Fruit fly (Drosophila melanogaster) whole organism, embryonic: ENCODE measurements around the gene CG7139.

Experiments used
- ATbp ChIP-seq: fragments of 200-800 bp; sonication (Bioruptor generic); optimal IDR thresholded peaks from 2 replicates; lab custom pipeline; 2017; ENCODE audit warnings: missing biosample characterization, mild to moderate bottlenecking, missing genetic modification characterization, missing genetic modification reagents
- Asciz ChIP-seq: fragments of 200-800 bp; sonication (Bioruptor generic); optimal IDR thresholded peaks from 2 replicates; lab custom pipeline; 2017; ENCODE audit warnings: missing biosample characterization, mild to moderate bottlenecking, missing genetic modification characterization, missing genetic modification reagents
- Bteb2 ChIP-seq: fragments of 200-800 bp; sonication (Bioruptor generic); optimal IDR thresholded peaks from 2 replicates; lab custom pipeline; 2016; ENCODE audit warnings: missing biosample characterization, missing genetic modification characterization
- CG10321 ChIP-seq: fragments of 200-800 bp; sonication (Bioruptor generic); IDR thresholded peaks from 2 replicates; pipeline ENCODE4 v1.3.6; 2022; ENCODE audit warnings: missing biosample characterization, missing genetic modification characterization
- CG11093 ChIP-seq: fragments of 200-800 bp; sonication (Bioruptor generic); IDR thresholded peaks from 3 replicates; pipeline ENCODE4 v1.3.6; 2022; ENCODE audit warnings: missing biosample characterization, missing genetic modification characterization
- CG13123 ChIP-seq: fragments of 200-800 bp; sonication (Bioruptor generic); optimal IDR thresholded peaks from 2 replicates; lab custom pipeline; 2016; ENCODE audit warnings: missing biosample characterization, missing genetic modification characterization
- CG13624 ChIP-seq: fragments of 200-800 bp; sonication (Bioruptor generic); optimal IDR thresholded peaks from 2 replicates; lab custom pipeline; 2016; ENCODE audit warnings: missing biosample characterization, missing genetic modification characterization
- CG14667 ChIP-seq: fragments of 200-800 bp; sonication (Bioruptor generic); IDR thresholded peaks from 2 replicates; pipeline ENCODE4 v1.3.6; 2022; ENCODE audit warnings: missing biosample characterization, missing genetic modification characterization
- CG15601 ChIP-seq: fragments of 200-800 bp; sonication (Bioruptor generic); optimal IDR thresholded peaks from 3 replicates; lab custom pipeline; 2019; ENCODE audit warnings: missing biosample characterization, mild to moderate bottlenecking, missing genetic modification characterization, moderate library complexity
- CG1792 ChIP-seq: fragments of 200-800 bp; sonication (Bioruptor generic); optimal IDR thresholded peaks from 2 replicates; lab custom pipeline; 2016; ENCODE audit warnings: missing biosample characterization, missing genetic modification characterization
- CG2678 ChIP-seq: fragments of 200-800 bp; sonication (Bioruptor generic); optimal IDR thresholded peaks from 3 replicates; lab custom pipeline; 2019; ENCODE audit warnings: missing biosample characterization, mild to moderate bottlenecking, missing genetic modification characterization, moderate library complexity
- CG30431 ChIP-seq: fragments of 200-800 bp; sonication (Bioruptor generic); optimal IDR thresholded peaks from 2 replicates; lab custom pipeline; 2017; ENCODE audit warnings: missing biosample characterization, missing genetic modification characterization
- CG32772 ChIP-seq: fragments of 200-800 bp; sonication (Bioruptor generic); IDR thresholded peaks from 2 replicates; pipeline ENCODE4 v1.3.6; 2022; ENCODE audit warnings: missing biosample characterization, missing genetic modification characterization
- CG3407 ChIP-seq: fragments of 200-800 bp; sonication (Bioruptor generic); optimal IDR thresholded peaks from 2 replicates; lab custom pipeline; 2018; ENCODE audit warnings: missing biosample characterization, mild to moderate bottlenecking, missing genetic modification characterization
- CG4854 ChIP-seq: fragments of 200-800 bp; sonication (Bioruptor generic); optimal IDR thresholded peaks from 2 replicates; lab custom pipeline; 2016; ENCODE audit warnings: missing biosample characterization, missing genetic modification characterization, inconsistent platforms
- CG5953 ChIP-seq: fragments of 200-800 bp; sonication (Bioruptor generic); IDR thresholded peaks from 2 replicates; pipeline ENCODE4 v1.3.6; 2022; ENCODE audit warnings: missing biosample characterization, missing genetic modification characterization
- CG6854 ChIP-seq: fragments of 200-800 bp; sonication (Bioruptor generic); optimal IDR thresholded peaks from 3 replicates; lab custom pipeline; 2017; ENCODE audit warnings: missing biosample characterization, mild to moderate bottlenecking, missing genetic modification characterization
- CG7745 ChIP-seq: fragments of 200-800 bp; sonication (Bioruptor generic); optimal IDR thresholded peaks from 2 replicates; lab custom pipeline; 2018; ENCODE audit warnings: missing biosample characterization, mild to moderate bottlenecking, missing genetic modification characterization, moderate library complexity
- CG8089 ChIP-seq: fragments of 200-800 bp; sonication (Bioruptor generic); optimal IDR thresholded peaks from 3 replicates; lab custom pipeline; 2016; ENCODE audit warnings: missing biosample characterization, missing genetic modification characterization
- CG8290 ChIP-seq, 3 experiments: fragments of 200-800 bp; sonication (Bioruptor generic); optimal IDR thresholded peaks; 2 replicates each; lab custom pipeline; 2016 to 2019; ENCODE audit warnings: missing biosample characterization in 3 of 3, missing genetic modification characterization in 3 of 3, mild to moderate bottlenecking in 2 of 3, moderate library complexity in 1 of 3
- CG9609 ChIP-seq: fragments of 200-800 bp; sonication (Bioruptor generic); optimal IDR thresholded peaks from 3 replicates; lab custom pipeline; 2016; ENCODE audit warnings: missing biosample characterization, missing genetic modification characterization
- Doc2 ChIP-seq: fragments of 200-800 bp; sonication (Bioruptor generic); IDR thresholded peaks from 2 replicates; pipeline ENCODE4 v1.3.6; 2022; ENCODE audit warnings: missing biosample characterization, missing genetic modification characterization
- Doc3 ChIP-seq: fragments of 200-800 bp; sonication (Bioruptor generic); IDR thresholded peaks from 3 replicates; pipeline ENCODE4 v1.3.6; 2022; ENCODE audit warnings: missing biosample characterization, missing genetic modification characterization; ENCODE audit not compliant: partially characterized antibody
- Fer2 ChIP-seq: fragments of 200-800 bp; sonication (Bioruptor generic); optimal IDR thresholded peaks from 2 replicates; lab custom pipeline; 2018; ENCODE audit warnings: missing biosample characterization, mild to moderate bottlenecking, missing genetic modification characterization, moderate library complexity
- HHEX ChIP-seq: fragments of 200-800 bp; sonication (Bioruptor generic); optimal IDR thresholded peaks from 3 replicates; lab custom pipeline; 2017; ENCODE audit warnings: missing biosample characterization, mild to moderate bottlenecking, missing genetic modification characterization, missing genetic modification reagents
- HLH3B ChIP-seq: fragments of 200-800 bp; sonication (Bioruptor generic); IDR thresholded peaks from 2 replicates; pipeline ENCODE4 v1.3.6; 2022; ENCODE audit warnings: missing biosample characterization, missing genetic modification characterization
- Mad ChIP-seq: fragments of 200-800 bp; sonication (Bioruptor generic); optimal IDR thresholded peaks from 2 replicates; lab custom pipeline; 2016; ENCODE audit warnings: missing biosample characterization, missing genetic modification characterization
- Med ChIP-seq: fragments of 200-800 bp; sonication (Bioruptor generic); peaks from one replicate; lab custom pipeline; 2016; ENCODE audit warnings: missing biosample characterization, missing genetic modification characterization, mild to moderate bottlenecking, inconsistent platforms, moderate library complexity
- NC2α ChIP-seq: fragments of 200-800 bp; sonication (Bioruptor generic); optimal IDR thresholded peaks from 2 replicates; lab custom pipeline; 2016; ENCODE audit warnings: missing biosample characterization, missing genetic modification characterization
- Neu2 ChIP-seq: fragments of 200-800 bp; sonication (Bioruptor generic); optimal IDR thresholded peaks from 3 replicates; lab custom pipeline; 2016; ENCODE audit warnings: missing biosample characterization, missing genetic modification characterization, borderline replicate concordance
- Ravus ChIP-seq: fragments of 200-800 bp; sonication (Bioruptor generic); IDR thresholded peaks from 2 replicates; pipeline ENCODE4 v1.3.6; 2022; ENCODE audit warnings: missing biosample characterization, missing genetic modification characterization
- Rfx ChIP-seq: fragments of 200-800 bp; sonication (Bioruptor generic); IDR thresholded peaks from 2 replicates; pipeline ENCODE4 v1.3.6; 2022; ENCODE audit warnings: missing biosample characterization, missing genetic modification characterization
- Scr ChIP-seq: fragments of 200-800 bp; sonication (Bioruptor generic); IDR thresholded peaks from 2 replicates; pipeline ENCODE4 v1.3.6; 2022; ENCODE audit warnings: missing biosample characterization, missing genetic modification characterization; ENCODE audit not compliant: partially characterized antibody
- Six4 ChIP-seq: fragments of 200-800 bp; sonication (Bioruptor generic); optimal IDR thresholded peaks from 2 replicates; lab custom pipeline; 2016; ENCODE audit warnings: missing biosample characterization, missing genetic modification characterization
- al ChIP-seq: fragments of 200-800 bp; sonication (Bioruptor generic); IDR thresholded peaks from 2 replicates; pipeline ENCODE4 v1.3.6; 2022; ENCODE audit warnings: missing biosample characterization, missing genetic modification characterization
- ap ChIP-seq: fragments of 200-800 bp; sonication (Bioruptor generic); IDR thresholded peaks from 2 replicates; pipeline ENCODE4 v1.3.6; 2022; ENCODE audit warnings: missing biosample characterization, missing genetic modification characterization
- az2 ChIP-seq: fragments of 200-800 bp; sonication (Bioruptor generic); optimal IDR thresholded peaks from 3 replicates; lab custom pipeline; 2016; ENCODE audit warnings: missing biosample characterization, missing genetic modification characterization
- chif ChIP-seq, 2 experiments: fragments of 200-800 bp; sonication (Bioruptor generic); optimal IDR thresholded peaks; 3 replicates each; lab custom pipeline; 2016; ENCODE audit warnings: missing biosample characterization in 2 of 2, missing genetic modification characterization in 2 of 2
- ewg ChIP-seq: fragments of 200-800 bp; sonication (Bioruptor generic); optimal IDR thresholded peaks from 3 replicates; lab custom pipeline; 2017; ENCODE audit warnings: mild to moderate bottlenecking, missing biosample characterization, missing genetic modification reagents, missing genetic modification characterization
- fd3F ChIP-seq: fragments of 200-800 bp; sonication (Bioruptor generic); optimal IDR thresholded peaks from 2 replicates; lab custom pipeline; 2018; ENCODE audit warnings: missing biosample characterization, mild to moderate bottlenecking, missing genetic modification characterization, moderate library complexity
- nerfin-2 ChIP-seq: fragments of 200-800 bp; sonication (Bioruptor generic); IDR thresholded peaks from 2 replicates; pipeline ENCODE4 v1.3.6; 2022; ENCODE audit warnings: missing biosample characterization, missing genetic modification characterization; ENCODE audit not compliant: partially characterized antibody
- salm ChIP-seq: fragments of 200-800 bp; sonication (Bioruptor generic); optimal IDR thresholded peaks from 2 replicates; lab custom pipeline; 2018; ENCODE audit warnings: missing biosample characterization, mild to moderate bottlenecking, missing genetic modification characterization
- shn ChIP-seq: fragments of 200-800 bp; sonication (Bioruptor generic); optimal IDR thresholded peaks from 3 replicates; lab custom pipeline; 2016; ENCODE audit warnings: missing biosample characterization, missing genetic modification characterization
- stwl ChIP-seq: fragments of 200-800 bp; sonication (Bioruptor generic); optimal IDR thresholded peaks from 3 replicates; lab custom pipeline; 2018; ENCODE audit warnings: missing biosample characterization, mild to moderate bottlenecking, missing genetic modification characterization, moderate library complexity
- wor ChIP-seq: fragments of 200-800 bp; sonication (Bioruptor generic); IDR thresholded peaks from 2 replicates; pipeline ENCODE4 v1.3.6; 2022; ENCODE audit warnings: missing biosample characterization, missing genetic modification characterization

The CG7139 gene

dm6 chr3L:22065694-22066093, 6.0 kb downstream of the CG7139 start, which contains the start of gene CG14561 (continued):
- TF ChIP-seq Scr (peak; percentile 93), salm (tag; lab: Kevin White, UChicago) (no peak), CG30431 (no peak), Ravus (GFP tag; lab: Robert Waterston, UW) (no peak), CG7745 (tag; lab: Kevin White, UChicago) (no peak), wor (GFP tag; lab: Robert Waterston, UW) (no peak), CG13123 (GFP tag; lab: Kevin White, UChicago) (no peak), CG14667 (GFP tag; lab: Robert Waterston, UW) (no peak), NC2α (GFP tag; lab: Kevin White, UChicago) (no peak), Fer2 (tag; lab: Kevin White, UChicago) (no peak), az2 (GFP tag; lab: Kevin White, UChicago) (no peak), fd3F (GFP tag; lab: Kevin White, UChicago) (no peak), Six4 (no peak), Doc3 (GFP tag; lab: Robert Waterston, UW) (peak; percentile 88), Doc2 (GFP tag; lab: Robert Waterston, UW) (no peak), CG10321 (GFP tag; lab: Robert Waterston, UW) (no peak), nerfin-2 (GFP tag; lab: Robert Waterston, UW) (peak; percentile 88), CG15601 (no peak), Neu2 (GFP tag; lab: Kevin White, UChicago) (no peak), al (GFP tag; lab: Robert Waterston, UW) (no peak), ap (GFP tag; lab: Robert Waterston, UW) (no peak), HLH3B (GFP tag; lab: Robert Waterston, UW) (no peak)

DNA sequence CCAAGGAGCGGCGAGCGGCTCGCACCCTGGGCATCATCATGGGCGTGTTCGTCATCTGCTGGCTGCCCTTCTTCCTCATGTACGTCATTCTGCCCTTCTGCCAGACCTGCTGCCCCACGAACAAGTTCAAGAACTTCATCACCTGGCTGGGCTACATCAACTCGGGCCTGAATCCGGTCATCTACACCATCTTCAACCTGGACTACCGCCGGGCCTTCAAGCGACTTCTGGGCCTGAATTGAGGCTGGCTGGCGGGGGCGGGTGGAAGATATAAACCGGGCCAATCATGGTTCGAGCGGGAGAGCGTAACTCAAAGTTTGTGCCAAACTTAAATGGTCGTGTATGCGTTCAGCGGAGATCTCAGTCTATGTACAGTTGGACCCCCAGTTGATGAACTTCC, 7.8 kb downstream of the CG7139 start:
- TF ChIP-seq Med (GFP tag; lab: Kevin White, UChicago) (peak; percentile 67), CG5953 (GFP tag; lab: Robert Waterston, UW) (no peak)

DNA sequence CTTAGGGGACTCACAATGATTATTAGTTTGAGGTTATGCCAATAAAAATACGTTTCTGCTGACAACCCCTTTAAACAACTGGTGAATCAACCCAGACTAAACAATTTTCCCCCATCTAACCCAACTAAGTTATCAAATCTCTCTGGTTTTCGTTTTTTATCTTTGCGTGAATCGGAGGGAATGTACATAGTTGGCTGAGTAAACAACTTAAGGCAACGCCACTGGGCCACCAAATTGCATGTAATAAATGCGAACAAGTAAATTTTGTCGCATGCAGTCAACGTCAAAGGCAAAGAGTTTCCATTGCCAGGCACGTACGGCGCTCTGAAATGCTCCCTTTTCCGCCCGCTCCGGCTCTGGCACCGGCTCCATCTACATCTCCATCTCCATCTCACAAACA, 18.3 kb downstream of the CG7139 start:
- peak; percentile 34 for TF ChIP-seq Asciz
- no peak for TF ChIP-seq CG9609 (GFP tag; lab: Kevin White, UChicago)
- peak; percentile 26 for TF ChIP-seq CG2678 (tag; lab: Kevin White, UChicago)
- TF ChIP-seq Mad (GFP tag; lab: Kevin White, UChicago), result no peak
- TF ChIP-seq Rfx (GFP tag; lab: Robert Waterston, UW), result no peak
- no peak for TF ChIP-seq CG11093 (GFP tag; lab: Robert Waterston, UW)
- no peak for TF ChIP-seq CG1792 (GFP tag; lab: Kevin White, UChicago)
- no peak for TF ChIP-seq CG8290 (GFP tag; optimal IDR thresholded peaks at IDR 0.05; lab: Kevin White, UChicago)
- TF ChIP-seq CG8290 (tag; optimal IDR thresholded peaks at IDR 0.05; lab: Kevin White, UChicago), result no peak
- no peak for TF ChIP-seq stwl (tag; lab: Kevin White, UChicago)
- no peak for TF ChIP-seq Bteb2 (GFP tag; lab: Kevin White, UChicago)
- no peak for TF ChIP-seq ewg (GFP tag; lab: Kevin White, UChicago)
- TF ChIP-seq CG4854 (GFP tag; lab: Kevin White, UChicago), result no peak
- TF ChIP-seq shn (GFP tag; lab: Kevin White, UChicago), result no peak
- TF ChIP-seq Med (GFP tag; lab: Kevin White, UChicago), result peak; percentile 44
- peak; percentile 63 for TF ChIP-seq ATbp (GFP tag; lab: Kevin White, UChicago)
- no peak for TF ChIP-seq CG8089 (GFP tag; lab: Kevin White, UChicago)
- no peak for TF ChIP-seq CG6854 (GFP tag; lab: Kevin White, UChicago)
- TF ChIP-seq chif (GFP tag; optimal IDR thresholded peaks at IDR 0.05; lab: Kevin White, UChicago), result no peak
- TF ChIP-seq CG13624 (GFP tag; lab: Kevin White, UChicago), result no peak
- peak; percentile 6 for TF ChIP-seq CG3407 (GFP tag; lab: Kevin White, UChicago)
- peak; percentile 8 for TF ChIP-seq HHEX (GFP tag; lab: Kevin White, UChicago)
- no peak for TF ChIP-seq CG13123 (GFP tag; lab: Kevin White, UChicago)
- no peak for TF ChIP-seq CG32772 (GFP tag; lab: Robert Waterston, UW)
